Worm (Caenorhabditis elegans): ENCODE measurements around the gene rabr-1.
A peak's percentile ranks its signal among the peaks of the same experiment; 100 is the strongest.

Gene rabr-1

ce11 chrX:2531276-2531675 lies 35.3 kb downstream of the rabr-1 start:
- no peak for TF ChIP-seq nhr-2 (tag; optimal IDR thresholded peaks at IDR 0.05)
- TF ChIP-seq unc-62 (GFP tag; optimal IDR thresholded peaks at IDR 0.05), result no peak
- no peak for TF ChIP-seq sptf-1 (tag; optimal IDR thresholded peaks at IDR 0.05)
- no peak for TF ChIP-seq ceh-83 (GFP tag; optimal IDR thresholded peaks at IDR 0.05)
- no peak for TF ChIP-seq unc-120 (tag; optimal IDR thresholded peaks at IDR 0.05; ENCODE audit: poor library complexity, severe bottlenecking)
- TF ChIP-seq ztf-11 (tag; optimal IDR thresholded peaks at IDR 0.05), result no peak
- TF ChIP-seq nhr-237 (tag; optimal IDR thresholded peaks at IDR 0.05), result no peak
- TF ChIP-seq ham-2 (GFP tag; optimal IDR thresholded peaks at IDR 0.05), result no peak
- TF ChIP-seq bed-3 (GFP tag; optimal IDR thresholded peaks at IDR 0.05), result no peak
- TF ChIP-seq zip-8 (tag; optimal IDR thresholded peaks at IDR 0.05), result no peak
- no peak for TF ChIP-seq mep-1 (tag; optimal IDR thresholded peaks at IDR 0.05)

- TF ChIP-seq sptf-1 (tag; optimal IDR thresholded peaks at IDR 0.05) (no peak), pha-4 (tag; optimal IDR thresholded peaks at IDR 0.05) (no peak), elt-1 (tag; optimal IDR thresholded peaks at IDR 0.05; ENCODE audit: borderline replicate concordance, insufficient read depth) (no peak), ces-1 (GFP tag; optimal IDR thresholded peaks at IDR 0.05) (peak; percentile 30), M03D4.4 (tag; optimal IDR thresholded peaks at IDR 0.05) (no peak)
These were observed 36.4 kb downstream of the rabr-1 start, which contains the start of gene tbc-12 for ce11 chrX:2532357-2532756. Gene tbc-12 (minus strand): TSS chrX:2532457.

- no peak for TF ChIP-seq elt-1 (tag; optimal IDR thresholded peaks at IDR 0.05; ENCODE audit: borderline replicate concordance, insufficient read depth)
- peak; percentile 77 for TF ChIP-seq sptf-1 (tag; optimal IDR thresholded peaks at IDR 0.05)
- no peak for TF ChIP-seq snpc-4 (tag; optimal IDR thresholded peaks at IDR 0.05)
- no peak for TF ChIP-seq tbx-8 (GFP tag; optimal IDR thresholded peaks at IDR 0.05)
- peak; percentile 95 for TF ChIP-seq unc-62 (GFP tag; optimal IDR thresholded peaks at IDR 0.05)
- TF ChIP-seq nhr-28 (tag; optimal IDR thresholded peaks at IDR 0.05), result no peak
- no peak for TF ChIP-seq flh-1 (GFP tag; optimal IDR thresholded peaks at IDR 0.05)
- TF ChIP-seq mls-2 (tag; optimal IDR thresholded peaks at IDR 0.05), result peak; percentile 85
- TF ChIP-seq drap-1 (GFP tag; optimal IDR thresholded peaks at IDR 0.05), result peak; percentile 72
- no peak for TF ChIP-seq nhr-76 (tag; optimal IDR thresholded peaks at IDR 0.05)
- TF ChIP-seq elt-3 (tag; optimal IDR thresholded peaks at IDR 0.05), result no peak
- TF ChIP-seq mab-5 (tag; optimal IDR thresholded peaks at IDR 0.05), result no peak
- TF ChIP-seq lin-13 (tag; optimal IDR thresholded peaks at IDR 0.05), result peak; percentile 81
- TF ChIP-seq mep-1 (tag; optimal IDR thresholded peaks at IDR 0.05), result peak; percentile 67
- TF ChIP-seq lin-32 (GFP tag; optimal IDR thresholded peaks at IDR 0.05), result no peak
- peak; percentile 88 for TF ChIP-seq ztf-11 (tag; optimal IDR thresholded peaks at IDR 0.05)
- peak; percentile 42 for TF ChIP-seq nhr-237 (tag; optimal IDR thresholded peaks at IDR 0.05)
- TF ChIP-seq unc-120 (tag; optimal IDR thresholded peaks at IDR 0.05; ENCODE audit: poor library complexity, severe bottlenecking), result peak; percentile 45
- peak; percentile 86 for TF ChIP-seq ham-2 (GFP tag; optimal IDR thresholded peaks at IDR 0.05)
- peak; percentile 78 for TF ChIP-seq pha-4 (tag; optimal IDR thresholded peaks at IDR 0.05)
- TF ChIP-seq ceh-43 (GFP tag; optimal IDR thresholded peaks at IDR 0.05), result no peak
- peak; percentile 60 for TF ChIP-seq ceh-83 (GFP tag; optimal IDR thresholded peaks at IDR 0.05)
- peak; percentile 73 for TF ChIP-seq ceh-39 (tag; optimal IDR thresholded peaks at IDR 0.05)
- TF ChIP-seq zip-8 (tag; optimal IDR thresholded peaks at IDR 0.05), result no peak
- TF ChIP-seq nhr-12 (tag; optimal IDR thresholded peaks at IDR 0.05), result no peak
- TF ChIP-seq lsy-2 (tag; optimal IDR thresholded peaks at IDR 0.05), result peak; percentile 61
- peak; percentile 86 for TF ChIP-seq blmp-1 (tag; optimal IDR thresholded peaks at IDR 0.05)
- peak; percentile 68 for TF ChIP-seq hlh-1 (tag; optimal IDR thresholded peaks at IDR 0.05)
- TF ChIP-seq ces-1 (GFP tag; optimal IDR thresholded peaks at IDR 0.05), result peak; percentile 89
- TF ChIP-seq cnd-1 (tag; optimal IDR thresholded peaks at IDR 0.05), result peak; percentile 74
- peak; percentile 47 for TF ChIP-seq M03D4.4 (tag; optimal IDR thresholded peaks at IDR 0.05)
- TF ChIP-seq sem-2 (GFP tag; optimal IDR thresholded peaks at IDR 0.05), result no peak
- peak; percentile 95 for TF ChIP-seq nhr-2 (tag; optimal IDR thresholded peaks at IDR 0.05)
- no peak for TF ChIP-seq unc-39 (tag; optimal IDR thresholded peaks at IDR 0.05)
- no peak for TF ChIP-seq bed-3 (GFP tag; optimal IDR thresholded peaks at IDR 0.05)
These were observed 40.3 kb downstream of the rabr-1 start for ce11 chrX:2536246-2536772.

- no peak for TF ChIP-seq flh-1 (GFP tag; optimal IDR thresholded peaks at IDR 0.05)
- no peak for TF ChIP-seq unc-39 (tag; optimal IDR thresholded peaks at IDR 0.05)
- no peak for TF ChIP-seq nhr-28 (tag; optimal IDR thresholded peaks at IDR 0.05)
- TF ChIP-seq elt-3 (tag; optimal IDR thresholded peaks at IDR 0.05), result no peak
- no peak for TF ChIP-seq ceh-43 (GFP tag; optimal IDR thresholded peaks at IDR 0.05)
- TF ChIP-seq ceh-39 (tag; optimal IDR thresholded peaks at IDR 0.05), result no peak
- no peak for TF ChIP-seq elt-1 (tag; optimal IDR thresholded peaks at IDR 0.05; ENCODE audit: borderline replicate concordance, insufficient read depth)
- no peak for TF ChIP-seq lsy-2 (tag; optimal IDR thresholded peaks at IDR 0.05)
- no peak for TF ChIP-seq ceh-83 (GFP tag; optimal IDR thresholded peaks at IDR 0.05)
- TF ChIP-seq nhr-2 (tag; optimal IDR thresholded peaks at IDR 0.05), result no peak
- TF ChIP-seq nhr-237 (tag; optimal IDR thresholded peaks at IDR 0.05), result no peak
These were observed 42.7 kb downstream of the rabr-1 start for ce11 chrX:2538713-2539112.
